Fruit fly (Drosophila melanogaster) whole organism, embryonic: ENCODE results near the gene velo.
A peak's percentile ranks its signal among the peaks of the same experiment; 100 is the strongest.

Source experiments
- Antp ChIP-seq: fragments of 200-800 bp; sonication (Bioruptor generic); optimal IDR thresholded peaks from 3 replicates; lab custom pipeline; 2016; ENCODE audit warnings: missing biosample characterization, missing genetic modification characterization
- CG10431 ChIP-seq: fragments of 200-800 bp; sonication (Bioruptor generic); optimal IDR thresholded peaks from 3 replicates; lab custom pipeline; 2018; ENCODE audit warnings: missing biosample characterization, mild to moderate bottlenecking, missing genetic modification characterization
- CG10979 ChIP-seq: fragments of 200-800 bp; sonication (Bioruptor generic); optimal IDR thresholded peaks from 2 replicates; lab custom pipeline; 2018; ENCODE audit warnings: missing biosample characterization, mild to moderate bottlenecking, missing genetic modification characterization, moderate library complexity
- CG13123 ChIP-seq: fragments of 200-800 bp; sonication (Bioruptor generic); optimal IDR thresholded peaks from 2 replicates; lab custom pipeline; 2016; ENCODE audit warnings: missing biosample characterization, missing genetic modification characterization
- CG15011 ChIP-seq: fragments of 200-800 bp; sonication (Bioruptor generic); optimal IDR thresholded peaks from 3 replicates; lab custom pipeline; 2018; ENCODE audit warnings: missing biosample characterization, mild to moderate bottlenecking, missing genetic modification characterization
- CG15073 ChIP-seq: fragments of 200-800 bp; sonication (Bioruptor generic); optimal IDR thresholded peaks from 2 replicates; lab custom pipeline; 2016; ENCODE audit warnings: missing biosample characterization, missing genetic modification characterization
- CG1529 ChIP-seq: fragments of 200-800 bp; sonication (Bioruptor generic); optimal IDR thresholded peaks from 3 replicates; lab custom pipeline; 2018; ENCODE audit warnings: missing biosample characterization, missing genetic modification characterization
- CG1647 ChIP-seq: fragments of 200-800 bp; sonication (Bioruptor generic); optimal IDR thresholded peaks from 3 replicates; lab custom pipeline; 2016; ENCODE audit warnings: missing biosample characterization, missing genetic modification characterization
- CG16779 ChIP-seq: fragments of 200-800 bp; sonication (Bioruptor generic); IDR thresholded peaks from 2 replicates; pipeline ENCODE4 v1.3.6; 2022; ENCODE audit warnings: missing biosample characterization, missing genetic modification characterization
- CG18764 ChIP-seq: fragments of 200-800 bp; sonication (Bioruptor generic); optimal IDR thresholded peaks from 3 replicates; lab custom pipeline; 2016; ENCODE audit warnings: missing biosample characterization, missing genetic modification characterization
- CG42726 ChIP-seq: fragments of 200-800 bp; sonication (Bioruptor generic); IDR thresholded peaks from 2 replicates; pipeline ENCODE4 v1.3.6; 2022; ENCODE audit warnings: missing biosample characterization, missing genetic modification characterization; ENCODE audit not compliant: partially characterized antibody
- CG4820 ChIP-seq: fragments of 200-800 bp; sonication (Bioruptor generic); optimal IDR thresholded peaks from 3 replicates; lab custom pipeline; 2016; ENCODE audit warnings: missing biosample characterization, missing genetic modification characterization
- CG5180 ChIP-seq: fragments of 200-800 bp; sonication (Bioruptor generic); optimal IDR thresholded peaks from 3 replicates; lab custom pipeline; 2017; ENCODE audit warnings: missing biosample characterization, missing genetic modification characterization, mild to moderate bottlenecking, moderate library complexity, missing genetic modification reagents
- CG5953 ChIP-seq: fragments of 200-800 bp; sonication (Bioruptor generic); IDR thresholded peaks from 2 replicates; pipeline ENCODE4 v1.3.6; 2022; ENCODE audit warnings: missing biosample characterization, missing genetic modification characterization
- CG8281 ChIP-seq: fragments of 200-800 bp; sonication (Bioruptor generic); optimal IDR thresholded peaks from 2 replicates; lab custom pipeline; 2018; ENCODE audit warnings: missing biosample characterization, mild to moderate bottlenecking, missing genetic modification characterization, moderate library complexity
- CG8924 ChIP-seq: fragments of 200-800 bp; optimal IDR thresholded peaks from 3 replicates; lab custom pipeline; 2019; ENCODE audit warnings: missing biosample characterization, mild to moderate bottlenecking, missing genetic modification characterization, moderate library complexity
- CG9797 ChIP-seq: fragments of 200-800 bp; sonication (Bioruptor generic); optimal IDR thresholded peaks from 3 replicates; lab custom pipeline; 2018; ENCODE audit warnings: missing biosample characterization, mild to moderate bottlenecking, missing genetic modification characterization
- CG9876 ChIP-seq: fragments of 200-800 bp; sonication (Bioruptor generic); optimal IDR thresholded peaks from 2 replicates; lab custom pipeline; 2016; ENCODE audit warnings: missing biosample characterization, missing genetic modification characterization
- CkIIα-i1 ChIP-seq: fragments of 200-800 bp; sonication (Bioruptor generic); IDR thresholded peaks from 2 replicates; pipeline ENCODE4 v1.3.6; 2022; ENCODE audit warnings: missing biosample characterization, missing genetic modification characterization
- Doc2 ChIP-seq: fragments of 200-800 bp; sonication (Bioruptor generic); IDR thresholded peaks from 2 replicates; pipeline ENCODE4 v1.3.6; 2022; ENCODE audit warnings: missing biosample characterization, missing genetic modification characterization
- ERR ChIP-seq: fragments of 200-800 bp; sonication (Bioruptor generic); optimal IDR thresholded peaks from 2 replicates; lab custom pipeline; 2016; ENCODE audit warnings: missing biosample characterization, missing genetic modification characterization
- Gug ChIP-seq: fragments of 200-800 bp; sonication (Bioruptor generic); IDR thresholded peaks from 4 replicates; pipeline ENCODE4 v1.3.6; 2022; ENCODE audit warnings: missing biosample characterization, missing genetic modification characterization
- HLH3B ChIP-seq: fragments of 200-800 bp; sonication (Bioruptor generic); IDR thresholded peaks from 2 replicates; pipeline ENCODE4 v1.3.6; 2022; ENCODE audit warnings: missing biosample characterization, missing genetic modification characterization
- HLH54F ChIP-seq: fragments of 200-800 bp; sonication (Bioruptor generic); optimal IDR thresholded peaks from 3 replicates; lab custom pipeline; 2016; ENCODE audit warnings: missing biosample characterization, missing genetic modification characterization
- Hand ChIP-seq: fragments of 200-800 bp; sonication (Bioruptor generic); optimal IDR thresholded peaks from 2 replicates; lab custom pipeline; 2017; ENCODE audit warnings: mild to moderate bottlenecking, missing biosample characterization, missing genetic modification reagents, missing genetic modification characterization
- Jarid2 ChIP-seq: fragments of 200-800 bp; sonication (Bioruptor generic); optimal IDR thresholded peaks from 3 replicates; lab custom pipeline; 2017; ENCODE audit warnings: mild to moderate bottlenecking, missing biosample characterization, missing genetic modification reagents, missing genetic modification characterization
- Kr ChIP-seq: fragments of 200-800 bp; sonication (Bioruptor generic); optimal IDR thresholded peaks from 2 replicates; lab custom pipeline; 2017; ENCODE audit warnings: missing biosample characterization, mild to moderate bottlenecking, missing genetic modification characterization
- Lhr ChIP-seq: fragments of 200-800 bp; sonication (Bioruptor generic); optimal IDR thresholded peaks from 3 replicates; lab custom pipeline; 2017; ENCODE audit warnings: mild to moderate bottlenecking, missing biosample characterization, missing genetic modification reagents, missing genetic modification characterization
- Lim3 ChIP-seq: fragments of 200-800 bp; sonication (Bioruptor generic); IDR thresholded peaks from 2 replicates; pipeline ENCODE4 v1.3.6; 2022; ENCODE audit warnings: missing biosample characterization, missing genetic modification characterization
- NFAT ChIP-seq: fragments of 200-800 bp; sonication (Bioruptor generic); IDR thresholded peaks from 2 replicates; pipeline ENCODE4 v1.3.6; 2022; ENCODE audit warnings: missing biosample characterization, missing genetic modification characterization
- NK7.1 ChIP-seq: fragments of 200-800 bp; sonication (Bioruptor generic); optimal IDR thresholded peaks from 3 replicates; lab custom pipeline; 2016; ENCODE audit warnings: missing biosample characterization, missing genetic modification characterization
- Nf-YA ChIP-seq: fragments of 200-800 bp; sonication (Bioruptor generic); IDR thresholded peaks from 2 replicates; pipeline ENCODE4 v1.3.6; 2022; ENCODE audit warnings: missing biosample characterization, missing genetic modification characterization
- Nf-YC ChIP-seq: fragments of 200-800 bp; optimal IDR thresholded peaks from 3 replicates; lab custom pipeline; 2019; ENCODE audit warnings: missing biosample characterization, mild to moderate bottlenecking, missing genetic modification characterization, moderate library complexity
- Usf ChIP-seq: fragments of 200-800 bp; sonication (Bioruptor generic); optimal IDR thresholded peaks from 2 replicates; lab custom pipeline; 2017; ENCODE audit warnings: missing genotype, missing biosample characterization, missing genetic modification characterization
- ase ChIP-seq: fragments of 200-800 bp; sonication (Bioruptor generic); IDR thresholded peaks from 3 replicates; pipeline ENCODE4 v1.3.6; 2022; ENCODE audit warnings: missing biosample characterization, missing genetic modification characterization
- bab2 ChIP-seq: fragments of 200-800 bp; sonication (Bioruptor generic); optimal IDR thresholded peaks from 2 replicates; lab custom pipeline; 2016; ENCODE audit warnings: missing biosample characterization, missing genetic modification characterization
- bowl ChIP-seq: fragments of 200-800 bp; sonication (Bioruptor generic); IDR thresholded peaks from 2 replicates; pipeline ENCODE4 v1.3.6; 2022; ENCODE audit warnings: missing biosample characterization, missing genetic modification characterization
- cato ChIP-seq: fragments of 200-800 bp; sonication (Bioruptor generic); optimal IDR thresholded peaks from 2 replicates; lab custom pipeline; 2016; ENCODE audit warnings: missing biosample characterization, missing genetic modification characterization, borderline replicate concordance
- caup ChIP-seq: fragments of 200-800 bp; sonication (Bioruptor generic); optimal IDR thresholded peaks from 3 replicates; lab custom pipeline; 2017; ENCODE audit warnings: missing biosample characterization, mild to moderate bottlenecking, missing genetic modification characterization, moderate library complexity; ENCODE audit not compliant: severe bottlenecking
- chn ChIP-seq: fragments of 200-800 bp; sonication (Bioruptor generic); optimal IDR thresholded peaks from 2 replicates; lab custom pipeline; 2016; ENCODE audit warnings: missing biosample characterization, missing genetic modification characterization
- dimm ChIP-seq: fragments of 200-800 bp; sonication (Bioruptor generic); IDR thresholded peaks from 2 replicates; pipeline ENCODE4 v1.3.6; 2022; ENCODE audit warnings: missing biosample characterization, missing genetic modification characterization
- esg ChIP-seq: fragments of 200-800 bp; sonication (Bioruptor generic); conservative IDR thresholded peaks from 2 replicates; pipeline ENCODE4 v1.3.6; 2022; ENCODE audit warnings: missing biosample characterization, missing genetic modification characterization
- ewg ChIP-seq: fragments of 200-800 bp; sonication (Bioruptor generic); optimal IDR thresholded peaks from 3 replicates; lab custom pipeline; 2017; ENCODE audit warnings: mild to moderate bottlenecking, missing biosample characterization, missing genetic modification reagents, missing genetic modification characterization
- fd3F ChIP-seq: fragments of 200-800 bp; sonication (Bioruptor generic); optimal IDR thresholded peaks from 2 replicates; lab custom pipeline; 2018; ENCODE audit warnings: missing biosample characterization, mild to moderate bottlenecking, missing genetic modification characterization, moderate library complexity
- gcm2 ChIP-seq: fragments of 200-800 bp; sonication (Bioruptor generic); optimal IDR thresholded peaks from 2 replicates; lab custom pipeline; 2016; ENCODE audit warnings: missing biosample characterization, missing genetic modification characterization
- gfzf ChIP-seq: fragments of 200-800 bp; sonication (Bioruptor generic); optimal IDR thresholded peaks from 2 replicates; lab custom pipeline; 2016; ENCODE audit warnings: missing biosample characterization, mild to moderate bottlenecking, missing genetic modification characterization, moderate library complexity
- grau ChIP-seq: fragments of 200-800 bp; optimal IDR thresholded peaks from 3 replicates; lab custom pipeline; 2019; ENCODE audit warnings: missing biosample characterization, mild to moderate bottlenecking, missing genetic modification characterization, moderate library complexity
- gsb ChIP-seq: fragments of 200-800 bp; sonication (Bioruptor generic); IDR thresholded peaks from 2 replicates; pipeline ENCODE4 v1.3.6; 2022; ENCODE audit warnings: missing biosample characterization, missing genetic modification characterization
- slp2 ChIP-seq: fragments of 200-800 bp; sonication (Bioruptor generic); optimal IDR thresholded peaks from 2 replicates; lab custom pipeline; 2016; ENCODE audit warnings: missing biosample characterization, missing genetic modification characterization
- tio ChIP-seq: fragments of 200-800 bp; sonication (Bioruptor generic); optimal IDR thresholded peaks from 2 replicates; lab custom pipeline; 2017; ENCODE audit warnings: missing biosample characterization, missing genetic modification characterization, inconsistent platforms
- zfh1 ChIP-seq: fragments of 200-800 bp; sonication (Bioruptor generic); IDR thresholded peaks from 3 replicates; pipeline ENCODE4 v1.3.6; 2022; ENCODE audit warnings: missing biosample characterization, missing genetic modification characterization

The velo gene

dm6 chr3L:6747127-6747526, 5.4 kb downstream of the velo start (continued):
- TF ChIP-seq caup (peak; percentile 36), bowl (GFP tag; lab: Robert Waterston, UW) (peak; percentile 62; the same call in 1 of the 2 replicates), gfzf (GFP tag; lab: Kevin White, UChicago) (peak; percentile 9), CG10979 (peak; percentile 24), Jarid2 (GFP tag; lab: Kevin White, UChicago) (no peak), bab2 (GFP tag; lab: Kevin White, UChicago) (peak; percentile 16), slp2 (GFP tag; lab: Kevin White, UChicago) (peak; percentile 20), Lhr (peak; percentile 55), tio (GFP tag; lab: Kevin White, UChicago) (no peak), CG9876 (GFP tag; lab: Kevin White, UChicago) (no peak), gsb (GFP tag; lab: Robert Waterston, UW) (peak; percentile 48), CG15011 (GFP tag; lab: Kevin White, UChicago) (no peak), zfh1 (GFP tag; lab: Robert Waterston, UW) (peak; percentile 64; the same call in 2 of the 3 replicates), chn (GFP tag; lab: Kevin White, UChicago) (peak; percentile 48), esg (GFP tag; lab: Robert Waterston, UW) (no peak), CG1529 (GFP tag; lab: Kevin White, UChicago) (no peak), Lim3 (GFP tag; lab: Robert Waterston, UW) (no peak), HLH54F (GFP tag; lab: Kevin White, UChicago) (peak; percentile 67), ewg (GFP tag; lab: Kevin White, UChicago) (peak; percentile 66), CG5180 (GFP tag; lab: Kevin White, UChicago) (no peak), cato (GFP tag; lab: Kevin White, UChicago) (no peak), CG16779 (GFP tag; lab: Robert Waterston, UW) (0 out of 2 replicates have a peak, but pooled peaks have one; percentile 4), CG5953 (GFP tag; lab: Robert Waterston, UW) (peak; percentile 40; the same call in 1 of the 2 replicates), Hand (GFP tag; lab: Kevin White, UChicago) (no peak), Kr (no peak), CkIIα-i1 (GFP tag; lab: Robert Waterston, UW) (no peak), Doc2 (GFP tag; lab: Robert Waterston, UW) (no peak), Usf (no peak), CG4820 (GFP tag; lab: Kevin White, UChicago) (peak; percentile 16), Nf-YA (0 out of 2 replicates have a peak, but pooled peaks have one; percentile 12), gcm2 (GFP tag; lab: Kevin White, UChicago) (no peak), CG18764 (GFP tag; lab: Kevin White, UChicago) (no peak), ERR (GFP tag; lab: Kevin White, UChicago) (no peak), NK7.1 (GFP tag; lab: Kevin White, UChicago) (no peak), CG10431 (peak; percentile 100), HLH3B (GFP tag; lab: Robert Waterston, UW) (peak; percentile 34; the same call in 1 of the 2 replicates), NFAT (GFP tag; lab: Robert Waterston, UW) (peak; percentile 78), ase (GFP tag; lab: Robert Waterston, UW) (peak; percentile 25; the same call in 1 of the 3 replicates), CG8281 (no peak), Nf-YC (peak; percentile 79), CG1647 (GFP tag; lab: Kevin White, UChicago) (no peak), CG8924 (tag; lab: Kevin White, UChicago) (peak; percentile 26), Antp (GFP tag; lab: Kevin White, UChicago) (peak; percentile 49), CG13123 (no peak), CG9797 (no peak), fd3F (GFP tag; lab: Kevin White, UChicago) (peak; percentile 16), CG15073 (GFP tag; lab: Kevin White, UChicago) (no peak), Gug (GFP tag; lab: Robert Waterston, UW) (peak; percentile 52; the same call in 3 of the 4 replicates), CG42726 (GFP tag; lab: Robert Waterston, UW) (peak; percentile 70), dimm (no peak), grau (tag; lab: Kevin White, UChicago) (peak; percentile 61)
